Fruit fly (Drosophila melanogaster) whole organism, embryonic: Measurements from ENCODE around the gene Ras85D.

ENCODE experiments used
- Aef1 ChIP-seq: fragments of 200-800 bp; sonication (Bioruptor generic); IDR thresholded peaks from 3 replicates; pipeline ENCODE4 v1.3.6; 2022; ENCODE audit warnings: missing biosample characterization, missing genetic modification characterization
- Atf3 ChIP-seq: fragments of 200-800 bp; sonication (Bioruptor generic); optimal IDR thresholded peaks from 3 replicates; lab custom pipeline; 2016; ENCODE audit warnings: missing biosample characterization, missing genetic modification characterization
- CG14860 ChIP-seq: fragments of 200-800 bp; sonication (Bioruptor generic); IDR thresholded peaks from 3 replicates; pipeline ENCODE4 v1.3.6; 2022; ENCODE audit warnings: missing biosample characterization, missing genetic modification characterization; ENCODE audit not compliant: partially characterized antibody
- CG1602 ChIP-seq: fragments of 200-800 bp; sonication (Bioruptor generic); optimal IDR thresholded peaks from 3 replicates; lab custom pipeline; 2016; ENCODE audit warnings: missing biosample characterization, missing genetic modification characterization
- CG16813 ChIP-seq: fragments of 200-800 bp; sonication (Bioruptor generic); IDR thresholded peaks from 3 replicates; pipeline ENCODE4 v1.3.6; 2022; ENCODE audit warnings: missing biosample characterization, missing genetic modification characterization; ENCODE audit not compliant: partially characterized antibody
- CG17328 ChIP-seq: fragments of 200-800 bp; sonication (Bioruptor generic); IDR thresholded peaks from 2 replicates; pipeline ENCODE4 v1.3.6; 2022; ENCODE audit warnings: missing biosample characterization, missing genetic modification characterization
- CG2202 ChIP-seq: fragments of 200-800 bp; sonication (Bioruptor generic); optimal IDR thresholded peaks from 2 replicates; lab custom pipeline; 2018; ENCODE audit warnings: missing biosample characterization, mild to moderate bottlenecking, missing genetic modification characterization
- CG31224 ChIP-seq: fragments of 200-800 bp; sonication (Bioruptor generic); IDR thresholded peaks from 2 replicates; pipeline ENCODE4 v1.3.6; 2022; ENCODE audit warnings: missing biosample characterization, missing genetic modification characterization
- CG32772 ChIP-seq: fragments of 200-800 bp; sonication (Bioruptor generic); IDR thresholded peaks from 2 replicates; pipeline ENCODE4 v1.3.6; 2022; ENCODE audit warnings: missing biosample characterization, missing genetic modification characterization
- CG4360 ChIP-seq: fragments of 200-800 bp; sonication (Bioruptor generic); IDR thresholded peaks from 2 replicates; pipeline ENCODE4 v1.3.6; 2022; ENCODE audit warnings: missing biosample characterization, missing genetic modification characterization
- CG4424 ChIP-seq: fragments of 200-800 bp; sonication (Bioruptor generic); optimal IDR thresholded peaks from 3 replicates; lab custom pipeline; 2016; ENCODE audit warnings: missing biosample characterization, missing genetic modification characterization
- CG7987 ChIP-seq: fragments of 200-800 bp; sonication (Bioruptor generic); optimal IDR thresholded peaks from 2 replicates; lab custom pipeline; 2018; ENCODE audit warnings: missing biosample characterization, mild to moderate bottlenecking, missing genetic modification characterization, moderate library complexity
- CG8290 ChIP-seq, 3 experiments: fragments of 200-800 bp; sonication (Bioruptor generic); optimal IDR thresholded peaks; 2 replicates each; lab custom pipeline; 2016 to 2019; ENCODE audit warnings: missing biosample characterization in 3 of 3, missing genetic modification characterization in 3 of 3, mild to moderate bottlenecking in 2 of 3, moderate library complexity in 1 of 3
- CG9437 ChIP-seq: fragments of 200-800 bp; sonication (Bioruptor generic); optimal IDR thresholded peaks from 2 replicates; lab custom pipeline; 2018; ENCODE audit warnings: missing biosample characterization, mild to moderate bottlenecking, missing genetic modification characterization
- D19A ChIP-seq: fragments of 200-800 bp; optimal IDR thresholded peaks from 3 replicates; lab custom pipeline; 2019; ENCODE audit warnings: missing biosample characterization, mild to moderate bottlenecking, missing genetic modification characterization, moderate library complexity
- Dbx ChIP-seq: fragments of 200-800 bp; sonication (Bioruptor generic); IDR thresholded peaks from 3 replicates; pipeline ENCODE4 v1.3.6; 2022; ENCODE audit warnings: missing biosample characterization, missing genetic modification characterization
- Dip3 ChIP-seq: fragments of 200-800 bp; sonication (Bioruptor generic); optimal IDR thresholded peaks from 3 replicates; lab custom pipeline; 2016; ENCODE audit warnings: missing biosample characterization, missing genetic modification characterization
- Eip74EF ChIP-seq, 2 experiments: fragments of 200-800 bp in 1 of 2; fragments of >200 bp in 1 of 2; sonication (Bioruptor generic) in 1 of 2; optimal IDR thresholded peaks; 2 replicates each; lab custom pipeline; 2017 to 2019; ENCODE audit warnings: missing biosample characterization in 2 of 2, missing genetic modification characterization in 2 of 2, mild to moderate bottlenecking in 1 of 2, moderate library complexity in 1 of 2
- Ets97D ChIP-seq: fragments of 200-800 bp; sonication (Bioruptor generic); optimal IDR thresholded peaks from 3 replicates; lab custom pipeline; 2016; ENCODE audit warnings: missing biosample characterization, missing genetic modification characterization
- HLH3B ChIP-seq: fragments of 200-800 bp; sonication (Bioruptor generic); IDR thresholded peaks from 2 replicates; pipeline ENCODE4 v1.3.6; 2022; ENCODE audit warnings: missing biosample characterization, missing genetic modification characterization
- Hand ChIP-seq: fragments of 200-800 bp; sonication (Bioruptor generic); optimal IDR thresholded peaks from 2 replicates; lab custom pipeline; 2017; ENCODE audit warnings: mild to moderate bottlenecking, missing biosample characterization, missing genetic modification reagents, missing genetic modification characterization
- HmgZ ChIP-seq: fragments of 200-800 bp; sonication (Bioruptor generic); optimal IDR thresholded peaks from 2 replicates; lab custom pipeline; 2018; ENCODE audit warnings: missing biosample characterization, mild to moderate bottlenecking, missing genetic modification characterization
- Hr51 ChIP-seq, 2 experiments: fragments of 200-800 bp; sonication (Bioruptor generic); optimal IDR thresholded peaks; 2 replicates in 1 of 2; 3 replicates in 1 of 2; lab custom pipeline; 2016 to 2018; ENCODE audit warnings: missing biosample characterization in 2 of 2, missing genetic modification characterization in 2 of 2, mild to moderate bottlenecking in 1 of 2, moderate library complexity in 1 of 2
- Mrtf ChIP-seq: fragments of 200-800 bp; sonication (Bioruptor generic); IDR thresholded peaks from 3 replicates; pipeline ENCODE4 v1.3.6; 2022; ENCODE audit warnings: missing biosample characterization, missing genetic modification characterization
- ab ChIP-seq: fragments of 200-800 bp; sonication (Bioruptor generic); optimal IDR thresholded peaks from 2 replicates; lab custom pipeline; 2016; ENCODE audit warnings: missing biosample characterization, missing genetic modification characterization
- amos ChIP-seq: fragments of 200-800 bp; sonication (Bioruptor generic); IDR thresholded peaks from 2 replicates; pipeline ENCODE4 v1.3.6; 2022; ENCODE audit warnings: missing biosample characterization, missing genetic modification characterization; ENCODE audit not compliant: partially characterized antibody
- ap ChIP-seq: fragments of 200-800 bp; sonication (Bioruptor generic); IDR thresholded peaks from 2 replicates; pipeline ENCODE4 v1.3.6; 2022; ENCODE audit warnings: missing biosample characterization, missing genetic modification characterization
- btn ChIP-seq: fragments of 200-800 bp; sonication (Bioruptor generic); optimal IDR thresholded peaks from 2 replicates; lab custom pipeline; 2016; ENCODE audit warnings: missing biosample characterization, missing genetic modification characterization
- cwo ChIP-seq: fragments of 200-800 bp; sonication (Bioruptor generic); optimal IDR thresholded peaks from 3 replicates; lab custom pipeline; 2017; ENCODE audit warnings: missing biosample characterization, missing genetic modification characterization, mild to moderate bottlenecking, moderate library complexity, missing genetic modification reagents
- danr ChIP-seq: fragments of 200-800 bp; sonication (Bioruptor generic); IDR thresholded peaks from 2 replicates; pipeline ENCODE4 v1.3.6; 2022; ENCODE audit warnings: missing biosample characterization, missing genetic modification characterization
- dmrt99B ChIP-seq: fragments of 200-800 bp; sonication (Bioruptor generic); optimal IDR thresholded peaks from 2 replicates; lab custom pipeline; 2018; ENCODE audit warnings: missing biosample characterization, mild to moderate bottlenecking, missing genetic modification characterization, moderate library complexity
- eve ChIP-seq, 2 experiments: fragments of >200 bp; optimal IDR thresholded peaks; 2 replicates each; lab custom pipeline; 2017; ENCODE audit warnings: missing biosample characterization in 2 of 2, missing genetic modification characterization in 2 of 2
- eyg ChIP-seq: fragments of 200-800 bp; sonication (Bioruptor generic); optimal IDR thresholded peaks from 3 replicates; lab custom pipeline; 2016; ENCODE audit warnings: missing biosample characterization, missing genetic modification characterization
- fd102C ChIP-seq: fragments of 200-800 bp; sonication (Bioruptor generic); optimal IDR thresholded peaks from 2 replicates; lab custom pipeline; 2018; ENCODE audit warnings: missing biosample characterization, mild to moderate bottlenecking, missing genetic modification characterization, moderate library complexity
- gem ChIP-seq: fragments of 200-800 bp; sonication (Bioruptor generic); optimal IDR thresholded peaks from 2 replicates; lab custom pipeline; 2019; ENCODE audit warnings: missing biosample characterization, mild to moderate bottlenecking, missing genetic modification characterization, moderate library complexity
- grn ChIP-seq: fragments of 200-800 bp; sonication (Bioruptor generic); optimal IDR thresholded peaks from 3 replicates; lab custom pipeline; 2017; ENCODE audit warnings: missing biosample characterization, missing genetic modification characterization
- kah ChIP-seq: fragments of 200-800 bp; sonication (Bioruptor generic); optimal IDR thresholded peaks from 2 replicates; lab custom pipeline; 2018; ENCODE audit warnings: missing biosample characterization, mild to moderate bottlenecking, missing genetic modification characterization
- nau ChIP-seq: fragments of 200-800 bp; sonication (Bioruptor generic); optimal IDR thresholded peaks from 3 replicates; lab custom pipeline; 2017; ENCODE audit warnings: missing biosample characterization, mild to moderate bottlenecking, missing genetic modification characterization, missing genetic modification reagents
- oc ChIP-seq: fragments of 200-800 bp; sonication (Bioruptor generic); optimal IDR thresholded peaks from 2 replicates; lab custom pipeline; 2018; ENCODE audit warnings: missing biosample characterization, mild to moderate bottlenecking, missing genetic modification characterization, moderate library complexity
- prd ChIP-seq, 3 experiments: fragments of >200 bp in 2 of 3; fragments of 200-800 bp in 1 of 3; sonication (Bioruptor generic) in 1 of 3; optimal IDR thresholded peaks in 2 of 3; IDR thresholded peaks in 1 of 3; 2 replicates in 2 of 3; 3 replicates in 1 of 3; pipeline versions ENCODE4 v1.3.6 to Lab custom; 2017 to 2022; ENCODE audit warnings: missing biosample characterization in 1 of 3, missing genetic modification characterization in 1 of 3
- pum ChIP-seq: fragments of 200-800 bp; sonication (Bioruptor generic); optimal IDR thresholded peaks from 2 replicates; lab custom pipeline; 2016; ENCODE audit warnings: missing biosample characterization, missing genetic modification characterization
- ranshi ChIP-seq: fragments of 200-800 bp; sonication (Bioruptor generic); IDR thresholded peaks from 2 replicates; pipeline ENCODE4 v1.3.6; 2022; ENCODE audit warnings: missing biosample characterization, missing genetic modification characterization
- repo ChIP-seq: fragments of 200-800 bp; sonication (Bioruptor generic); optimal IDR thresholded peaks from 2 replicates; lab custom pipeline; 2016; ENCODE audit warnings: missing biosample characterization, missing genetic modification characterization
- sc ChIP-seq, 3 experiments: fragments of >200 bp in 2 of 3; fragments of 200-800 bp in 1 of 3; sonication (Bioruptor generic) in 1 of 3; optimal IDR thresholded peaks; 2 replicates in 2 of 3; 3 replicates in 1 of 3; lab custom pipeline; 2017; ENCODE audit warnings: mild to moderate bottlenecking in 1 of 3, missing biosample characterization in 1 of 3, missing genetic modification characterization in 1 of 3, missing genetic modification reagents in 1 of 3
- sisA ChIP-seq: fragments of 200-800 bp; sonication (Bioruptor generic); IDR thresholded peaks from 2 replicates; pipeline ENCODE4 v1.3.6; 2022; ENCODE audit warnings: missing biosample characterization, missing genetic modification characterization
- tna ChIP-seq: fragments of 200-800 bp; sonication (Bioruptor generic); IDR thresholded peaks from 2 replicates; pipeline ENCODE4 v1.3.6; 2022; ENCODE audit warnings: missing biosample characterization, missing genetic modification characterization; ENCODE audit not compliant: partially characterized antibody
- vvl ChIP-seq: fragments of 200-800 bp; sonication (Bioruptor generic); IDR thresholded peaks from 2 replicates; pipeline ENCODE4 v1.3.6; 2022; ENCODE audit warnings: missing biosample characterization, missing genetic modification characterization
- yki ChIP-seq: fragments of >200 bp; optimal IDR thresholded peaks from 3 replicates; lab custom pipeline; 2018

Gene Ras85D

DNA sequence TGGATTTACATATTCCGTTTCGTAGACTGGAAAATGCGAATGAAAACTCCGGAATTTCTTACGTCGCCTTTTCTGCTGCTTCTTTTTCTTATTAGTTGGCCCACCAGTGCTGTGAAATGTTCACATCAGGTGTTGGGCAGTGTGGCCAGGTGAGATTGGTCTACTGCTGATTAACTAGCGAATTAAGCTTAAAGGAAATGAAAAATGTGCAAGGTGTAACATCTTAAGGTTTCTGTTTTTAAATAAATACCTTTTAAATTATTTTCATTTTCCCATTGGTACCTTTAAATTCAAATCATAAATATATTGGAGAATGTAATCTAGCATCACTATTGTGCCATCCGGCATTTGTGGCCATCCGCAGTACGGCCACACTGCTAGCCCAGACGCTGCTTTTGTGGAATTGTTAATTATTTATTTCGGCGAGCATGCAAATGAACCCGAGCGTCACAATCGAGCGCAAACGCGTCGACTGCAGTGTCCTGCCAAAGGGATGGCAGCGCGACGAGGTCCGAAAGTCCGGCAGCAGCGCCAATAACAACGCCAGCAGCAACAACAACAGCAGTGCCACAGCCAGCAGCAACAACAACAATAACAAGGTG lies 46.6 kb upstream of the Ras85D start, which contains the start of the genes AP-1mu and MBD-like (continued):
- TF ChIP-seq Hr51 (GFP tag; optimal IDR thresholded peaks at IDR 0.05; lab: Kevin White, UChicago), result peak in 1 of 2 experiments; percentile 65
- no peak for TF ChIP-seq nau (GFP tag; lab: Kevin White, UChicago)
- no peak for TF ChIP-seq cwo (GFP tag; lab: Kevin White, UChicago)
- TF ChIP-seq HLH3B, result peak; percentile 40; the same call in 1 of the 2 replicates
- peak; percentile 68 for TF ChIP-seq Dip3 (GFP tag; lab: Kevin White, UChicago)
- no peak for TF ChIP-seq prd (optimal IDR thresholded peaks at IDR 0.05; lab: Kevin White, UChicago)
- peak; percentile 77 for TF ChIP-seq prd (GFP tag; IDR thresholded peaks at IDR 0.05; lab: Robert Waterston, UW)
- TF ChIP-seq eve (GFP tag; optimal IDR thresholded peaks at IDR 0.05; lab: Kevin White, UChicago), result no peak
- peak; percentile 70 for TF ChIP-seq CG4424 (GFP tag; lab: Kevin White, UChicago)
- TF ChIP-seq Eip74EF (GFP tag; optimal IDR thresholded peaks at IDR 0.05; lab: Kevin White, UChicago), result no peak
- no peak for TF ChIP-seq danr (GFP tag; lab: Robert Waterston, UW)
- TF ChIP-seq eyg, result peak; percentile 19
- TF ChIP-seq CG2202 (tag; lab: Kevin White, UChicago), result peak; percentile 37
- TF ChIP-seq grn (GFP tag; lab: Kevin White, UChicago), result peak; percentile 24
- no peak for TF ChIP-seq sc (optimal IDR thresholded peaks at IDR 0.05; lab: Kevin White, UChicago)
- peak; percentile 30 for TF ChIP-seq sc (GFP tag; optimal IDR thresholded peaks at IDR 0.05; lab: Kevin White, UChicago)
- TF ChIP-seq vvl (GFP tag; lab: Robert Waterston, UW), result peak; percentile 75
- TF ChIP-seq gem, result no peak
- peak; percentile 64 for TF ChIP-seq CG32772 (GFP tag; lab: Robert Waterston, UW)
- peak; percentile 12; the same call in 1 of the 3 replicates for TF ChIP-seq Dbx (GFP tag; lab: Robert Waterston, UW)
- no peak for TF ChIP-seq repo (GFP tag; lab: Kevin White, UChicago)
- TF ChIP-seq CG7987 (GFP tag; lab: Kevin White, UChicago), result peak; percentile 4
- no peak for TF ChIP-seq oc
- TF ChIP-seq CG16813, result peak; percentile 42; the same call in 1 of the 3 replicates
- TF ChIP-seq kah, result no peak
- peak; percentile 58; the same call in 1 of the 2 replicates for TF ChIP-seq ranshi (GFP tag; lab: Robert Waterston, UW)
- peak; percentile 49 for TF ChIP-seq CG31224 (GFP tag; lab: Robert Waterston, UW)
- TF ChIP-seq HmgZ (tag; lab: Kevin White, UChicago), result peak; percentile 80
- no peak for TF ChIP-seq CG14860 (GFP tag; lab: Robert Waterston, UW)
- TF ChIP-seq Ets97D, result peak; percentile 61
- no peak for TF ChIP-seq dmrt99B (tag; lab: Kevin White, UChicago)
- TF ChIP-seq fd102C (GFP tag; lab: Kevin White, UChicago), result no peak
- no peak for TF ChIP-seq tna (GFP tag; lab: Robert Waterston, UW)
- TF ChIP-seq amos (GFP tag; lab: Robert Waterston, UW), result peak; percentile 29; the same call in 1 of the 2 replicates
- TF ChIP-seq CG9437 (GFP tag; lab: Kevin White, UChicago), result peak; percentile 62
- peak; percentile 14; the same call in 1 of the 3 replicates for TF ChIP-seq Mrtf (GFP tag; lab: Robert Waterston, UW)
- TF ChIP-seq Aef1 (GFP tag; lab: Robert Waterston, UW), result peak; percentile 52
- peak; percentile 65 for TF ChIP-seq Atf3 (GFP tag; lab: Kevin White, UChicago)
- no peak for TF ChIP-seq Hand (GFP tag; lab: Kevin White, UChicago)
- no peak for TF ChIP-seq btn (GFP tag; lab: Kevin White, UChicago)
- peak; percentile 73 for TF ChIP-seq CG1602 (GFP tag; lab: Kevin White, UChicago)
- TF ChIP-seq yki (lab: Kevin White, UChicago), result no peak
- no peak for TF ChIP-seq CG17328
- TF ChIP-seq CG8290 (GFP tag; optimal IDR thresholded peaks at IDR 0.05; lab: Kevin White, UChicago), result peak; percentile 58
- TF ChIP-seq CG8290 (tag; optimal IDR thresholded peaks at IDR 0.05; lab: Kevin White, UChicago), result no peak
- TF ChIP-seq ab (GFP tag; lab: Kevin White, UChicago), result no peak
- no peak for TF ChIP-seq D19A (tag; lab: Kevin White, UChicago)
- peak; percentile 57 for TF ChIP-seq pum (GFP tag; lab: Kevin White, UChicago)
- no peak for TF ChIP-seq ap (GFP tag; lab: Robert Waterston, UW)
- peak; percentile 56 for TF ChIP-seq sisA (GFP tag; lab: Robert Waterston, UW)
- TF ChIP-seq CG4360 (GFP tag; lab: Robert Waterston, UW), result peak; percentile 99
